Worm (Caenorhabditis elegans) whole organism, young adult: ENCODE measurements around the gene clp-4.

Source experiments
- F57A8.1 ChIP-seq: fragments of 200-800 bp; sonication (Bioruptor generic); optimal IDR thresholded peaks from 2 replicates; lab custom pipeline; 2018; ENCODE audit warnings: mild to moderate bottlenecking, missing genetic modification characterization, moderate library complexity, missing compliant biosample characterization
- F57C9.4 ChIP-seq: sonication (generic microtip); optimal IDR thresholded peaks from 2 replicates; lab custom pipeline; 2017; ENCODE audit warnings: mild to moderate bottlenecking, missing genetic modification characterization, missing compliant biosample characterization
- T07F8.4 ChIP-seq: sonication (generic microtip); optimal IDR thresholded peaks from 2 replicates; lab custom pipeline; 2016; ENCODE audit warnings: mild to moderate bottlenecking, missing genetic modification characterization, moderate library complexity, missing compliant biosample characterization
- tbx-9 ChIP-seq: sonication (generic microtip); optimal IDR thresholded peaks from 2 replicates; lab custom pipeline; 2016; ENCODE audit warnings: borderline replicate concordance, missing genetic modification characterization, inconsistent platforms, missing compliant biosample characterization
- ztf-3 ChIP-seq: fragments of 200-800 bp; sonication (Bioruptor generic); optimal IDR thresholded peaks from 2 replicates; lab custom pipeline; 2018; ENCODE audit warnings: mild to moderate bottlenecking, missing genetic modification characterization, missing compliant biosample characterization

DNA sequence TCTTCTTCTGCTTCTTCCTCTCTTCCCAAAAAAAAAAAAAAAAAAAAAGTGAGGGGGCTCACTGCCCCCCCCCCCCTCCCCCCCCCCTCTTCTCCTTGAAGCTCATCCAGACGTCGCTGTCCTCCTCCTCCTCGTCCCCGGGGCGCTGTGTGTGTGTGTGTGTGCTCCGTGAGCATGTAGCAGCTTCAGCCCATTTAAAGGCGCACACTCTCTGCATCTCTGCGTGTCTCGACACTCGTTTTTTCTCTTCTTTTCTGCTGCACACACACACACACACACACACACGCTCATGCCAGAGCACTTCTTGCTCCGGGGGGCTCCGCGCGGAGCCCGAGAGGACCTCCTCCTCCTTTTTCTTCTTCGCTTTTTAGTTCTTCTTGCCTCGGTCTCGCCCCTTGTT, 32.3 kb downstream of the clp-4 start:
- TF ChIP-seq T07F8.4, result no peak
- no peak for TF ChIP-seq tbx-9
- peak; percentile 24 for TF ChIP-seq ztf-3 (GFP tag; lab: Kevin White, UChicago)
- no peak for TF ChIP-seq F57A8.1
- no peak for TF ChIP-seq F57C9.4 (tag; lab: Kevin White, UChicago)
